Worm (Caenorhabditis elegans) whole organism, young adult: ENCODE results near the gene ubc-6.

Experiments used
- F10E7.11 ChIP-seq: sonication (generic microtip); optimal IDR thresholded peaks from 2 replicates; lab custom pipeline; 2017; ENCODE audit warnings: mild to moderate bottlenecking, missing genetic modification characterization, moderate library complexity, missing compliant biosample characterization
- F39B2.1 ChIP-seq: fragments of 200-800 bp; sonication (Bioruptor generic); IDR thresholded peaks from 2 replicates; pipeline ENCODE4 v1.3.6; 2022; ENCODE audit warnings: missing genetic modification reagents, missing genetic modification characterization, missing compliant biosample characterization
- K12H6.12 ChIP-seq: fragments of 200-800 bp; sonication (Bioruptor generic); optimal IDR thresholded peaks from 2 replicates; lab custom pipeline; 2018; ENCODE audit warnings: mild to moderate bottlenecking, missing genetic modification characterization, missing compliant biosample characterization
- ama-1 ChIP-seq, 3 experiments: fragments of 150-350 bp in 1 of 3; sonication (generic microtip) in 2 of 3; optimal IDR thresholded peaks; 2 replicates each; lab custom pipeline; 2014 to 2018; ENCODE audit warnings: missing biosample characterization in 2 of 3, missing genetic modification characterization in 2 of 3, missing genetic modification reagents in 2 of 3
- ceh-91 ChIP-seq: fragments of 200-800 bp; sonication (Bioruptor generic); IDR thresholded peaks from 2 replicates; pipeline ENCODE4 v1.3.6; 2022; ENCODE audit warnings: missing genetic modification reagents, missing genetic modification characterization, missing compliant biosample characterization
- dox-1 ChIP-seq: fragments of 200-800 bp; sonication (Bioruptor generic); IDR thresholded peaks from 2 replicates; pipeline ENCODE4 v1.3.6; 2022; ENCODE audit warnings: missing genetic modification reagents, missing genetic modification characterization, missing compliant biosample characterization
- lag-1 ChIP-seq: fragments of 200-800 bp; sonication (Bioruptor generic); IDR thresholded peaks from 2 replicates; pipeline ENCODE4 v1.3.6; 2022; ENCODE audit warnings: missing genetic modification reagents, missing genetic modification characterization, missing compliant biosample characterization
- madf-3 ChIP-seq: fragments of 200-800 bp; sonication (Bioruptor generic); IDR thresholded peaks from 2 replicates; pipeline ENCODE4 v1.3.6; 2022; ENCODE audit warnings: missing genetic modification reagents, missing genetic modification characterization, missing compliant biosample characterization
- repo-1 ChIP-seq: sonication (generic microtip); optimal IDR thresholded peaks from 2 replicates; lab custom pipeline; 2017; ENCODE audit warnings: mild to moderate bottlenecking, missing genetic modification characterization, missing compliant biosample characterization
- snpc-3.4 ChIP-seq: sonication (generic microtip); optimal IDR thresholded peaks from 2 replicates; lab custom pipeline; 2017; ENCODE audit warnings: missing genetic modification characterization, mild to moderate bottlenecking, missing compliant biosample characterization, antibody characterized with exemption, moderate library complexity, missing genotype, missing genetic modification reagents
- snpc-4 ChIP-seq, 5 experiments: fragments of 150-350 bp in 1 of 5; sonication (generic microtip) in 4 of 5; optimal IDR thresholded peaks; 2 replicates each; lab custom pipeline; 2014 to 2018; ENCODE audit warnings: missing genetic modification characterization in 5 of 5, missing biosample characterization in 3 of 5, antibody characterized with exemption in 2 of 5, mild to moderate bottlenecking in 2 of 5, missing compliant biosample characterization in 2 of 5, missing genotype in 2 of 5, moderate library complexity in 2 of 5, missing genetic modification reagents in 1 of 5
- unc-62 ChIP-seq: fragments of 150-350 bp; optimal IDR thresholded peaks from 2 replicates; lab custom pipeline; 2014; ENCODE audit warnings: missing biosample characterization, missing genetic modification reagents, missing genetic modification characterization
- xnd-1 ChIP-seq: sonication (generic microtip); optimal IDR thresholded peaks from 2 replicates; lab custom pipeline; 2016; ENCODE audit warnings: missing genotype, missing genetic modification reagents, missing genetic modification characterization, missing compliant biosample characterization
- ztf-6 ChIP-seq: fragments of 200-800 bp; sonication (Bioruptor generic); IDR thresholded peaks from 2 replicates; pipeline ENCODE4 v1.3.6; 2022; ENCODE audit warnings: missing genetic modification reagents, missing genetic modification characterization, missing compliant biosample characterization

DNA sequence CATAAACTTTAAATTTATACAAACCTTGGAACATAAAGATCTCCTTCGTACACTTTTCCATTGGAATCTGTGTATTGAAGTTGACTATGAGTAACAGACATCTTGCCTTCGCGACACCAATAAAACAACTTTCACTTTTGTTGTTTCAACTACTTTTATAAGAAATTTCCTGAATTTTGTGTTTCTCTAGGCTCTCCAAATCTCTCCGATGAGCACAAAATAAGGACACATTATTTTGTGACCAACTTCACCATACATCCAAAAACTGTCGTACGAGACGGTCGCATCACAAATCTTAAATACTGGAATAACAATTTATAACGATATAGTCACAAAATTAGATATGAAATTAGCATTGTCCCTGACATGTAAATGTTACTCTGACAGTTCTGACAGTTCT is 20.3 kb upstream of the ubc-6 start, which contains the start of gene D1022.5:
- no peak for TF ChIP-seq unc-62 (GFP tag; lab: Kevin White, UChicago)
- no peak for TF ChIP-seq repo-1
- no peak for TF ChIP-seq madf-3 (GFP tag; lab: Robert Waterston, UW)
- no peak for TF ChIP-seq ama-1 (optimal IDR thresholded peaks at IDR 0.05; lab: Kevin White, UChicago)
- no peak for TF ChIP-seq ama-1 (GFP tag; optimal IDR thresholded peaks at IDR 0.05; lab: Kevin White, UChicago)
- no peak for TF ChIP-seq snpc-3.4 (tag; lab: Kevin White, UChicago)
- no peak for TF ChIP-seq K12H6.12 (tag; lab: Kevin White, UChicago)
- TF ChIP-seq dox-1 (GFP tag; lab: Robert Waterston, UW): no peak
- no peak for TF ChIP-seq ztf-6 (GFP tag; lab: Robert Waterston, UW)
- TF ChIP-seq ceh-91 (GFP tag; lab: Robert Waterston, UW): no peak
- no peak for TF ChIP-seq F39B2.1
- no peak for TF ChIP-seq xnd-1
- no peak for TF ChIP-seq F10E7.11
- no peak for TF ChIP-seq snpc-4 (GFP tag; optimal IDR thresholded peaks at IDR 0.05; lab: Kevin White, UChicago)
- TF ChIP-seq snpc-4 (tag; optimal IDR thresholded peaks at IDR 0.05; lab: Kevin White, UChicago): no peak
- no peak for TF ChIP-seq lag-1 (GFP tag; lab: Robert Waterston, UW)
